Fruit fly (Drosophila melanogaster): ENCODE results near the gene CG6083.

- TF ChIP-seq CTCF (optimal IDR thresholded peaks at IDR 0.05) = no peak
- TF ChIP-seq CG8478 (optimal IDR thresholded peaks at IDR 0.05) = no peak
Measured at dm6 chr3L:11620001-11620400, 5.9 kb downstream of the CG6083 start, which contains the start of gene Muc68Ca.
